Fruit fly (Drosophila melanogaster) whole organism, embryonic: ENCODE measurements around the gene CG15914.

Source experiments
- Ada2b ChIP-seq: fragments of 200-800 bp; sonication (Bioruptor generic); IDR thresholded peaks from 2 replicates; pipeline ENCODE4 v1.3.6; 2022; ENCODE audit warnings: missing biosample characterization, missing genetic modification characterization
- Bdp1 ChIP-seq: fragments of 200-800 bp; sonication (Bioruptor generic); optimal IDR thresholded peaks from 3 replicates; lab custom pipeline; 2016; ENCODE audit warnings: missing biosample characterization, missing genetic modification characterization
- Bgb ChIP-seq: fragments of 200-800 bp; sonication (Bioruptor generic); IDR thresholded peaks from 2 replicates; pipeline ENCODE4 v1.3.6; 2022; ENCODE audit warnings: missing biosample characterization, missing genetic modification characterization; ENCODE audit not compliant: partially characterized antibody
- CG10267 ChIP-seq: fragments of 200-800 bp; sonication (Bioruptor generic); optimal IDR thresholded peaks from 2 replicates; lab custom pipeline; 2018; ENCODE audit warnings: missing biosample characterization, mild to moderate bottlenecking, missing genetic modification characterization, moderate library complexity
- CG10654 ChIP-seq: fragments of 200-800 bp; sonication (Bioruptor generic); optimal IDR thresholded peaks from 2 replicates; lab custom pipeline; 2016; ENCODE audit warnings: missing biosample characterization, missing genetic modification characterization
- CG10959 ChIP-seq: fragments of 200-800 bp; sonication (Bioruptor generic); IDR thresholded peaks from 2 replicates; pipeline ENCODE4 v1.3.6; 2022; ENCODE audit warnings: missing biosample characterization, missing genetic modification characterization
- CG13123 ChIP-seq: fragments of 200-800 bp; sonication (Bioruptor generic); optimal IDR thresholded peaks from 2 replicates; lab custom pipeline; 2016; ENCODE audit warnings: missing biosample characterization, missing genetic modification characterization
- CG14965 ChIP-seq: fragments of 200-800 bp; sonication (Bioruptor generic); optimal IDR thresholded peaks from 2 replicates; lab custom pipeline; 2016; ENCODE audit warnings: missing biosample characterization, missing genetic modification characterization, borderline replicate concordance
- CG15479 ChIP-seq: fragments of 200-800 bp; sonication (Bioruptor generic); optimal IDR thresholded peaks from 3 replicates; lab custom pipeline; 2019; ENCODE audit warnings: missing biosample characterization, mild to moderate bottlenecking, missing genetic modification characterization, moderate library complexity
- CG15696 ChIP-seq: fragments of 200-800 bp; sonication (Bioruptor generic); optimal IDR thresholded peaks from 2 replicates; lab custom pipeline; 2019; ENCODE audit warnings: missing biosample characterization, mild to moderate bottlenecking, missing genetic modification characterization, moderate library complexity
- CG1602 ChIP-seq: fragments of 200-800 bp; sonication (Bioruptor generic); optimal IDR thresholded peaks from 3 replicates; lab custom pipeline; 2016; ENCODE audit warnings: missing biosample characterization, missing genetic modification characterization
- CG17829 ChIP-seq: fragments of 200-800 bp; optimal IDR thresholded peaks from 2 replicates; lab custom pipeline; 2019; ENCODE audit warnings: missing biosample characterization, mild to moderate bottlenecking, missing genetic modification characterization, moderate library complexity
- CG2129 ChIP-seq: fragments of 200-800 bp; sonication (Bioruptor generic); IDR thresholded peaks from 2 replicates; pipeline ENCODE4 v1.3.6; 2022; ENCODE audit warnings: missing biosample characterization, missing genetic modification characterization; ENCODE audit not compliant: partially characterized antibody
- CG32767 ChIP-seq: fragments of 200-800 bp; sonication (Bioruptor generic); IDR thresholded peaks from 2 replicates; pipeline ENCODE4 v1.3.6; 2022; ENCODE audit warnings: missing biosample characterization, missing genetic modification characterization
- CG3726 ChIP-seq: fragments of 200-800 bp; sonication (Bioruptor generic); IDR thresholded peaks from 3 replicates; pipeline ENCODE4, ENCODE4 v1.3.6; 2022; ENCODE audit warnings: missing biosample characterization, missing genetic modification characterization
- CG3847 ChIP-seq: fragments of 200-800 bp; sonication (Bioruptor generic); IDR thresholded peaks from 2 replicates; pipeline ENCODE4 v1.3.6; 2022; ENCODE audit warnings: missing biosample characterization, missing genetic modification characterization
- CG3995 ChIP-seq: fragments of 200-800 bp; sonication (Bioruptor generic); optimal IDR thresholded peaks from 3 replicates; lab custom pipeline; 2016; ENCODE audit warnings: missing biosample characterization, missing genetic modification characterization
- CG4328 ChIP-seq: fragments of 200-800 bp; sonication (Bioruptor generic); optimal IDR thresholded peaks from 3 replicates; lab custom pipeline; 2017; ENCODE audit warnings: missing biosample characterization, missing genetic modification reagents, missing genetic modification characterization
- CG6813 ChIP-seq: fragments of 200-800 bp; sonication (Bioruptor generic); optimal IDR thresholded peaks from 2 replicates; lab custom pipeline; 2017; ENCODE audit warnings: missing biosample characterization, missing genetic modification characterization, mild to moderate bottlenecking, moderate library complexity, missing genetic modification reagents
- CG7271 ChIP-seq: fragments of 200-800 bp; sonication (Bioruptor generic); optimal IDR thresholded peaks from 2 replicates; lab custom pipeline; 2018; ENCODE audit warnings: missing biosample characterization, mild to moderate bottlenecking, missing genetic modification characterization, moderate library complexity
- CG7786 ChIP-seq: fragments of 200-800 bp; sonication (Bioruptor generic); optimal IDR thresholded peaks from 2 replicates; lab custom pipeline; 2016; ENCODE audit warnings: missing biosample characterization, missing genetic modification characterization
- CG7839 ChIP-seq: fragments of 200-800 bp; sonication (Bioruptor generic); optimal IDR thresholded peaks from 3 replicates; lab custom pipeline; 2018; ENCODE audit warnings: missing biosample characterization, mild to moderate bottlenecking, missing genetic modification characterization, moderate library complexity
- CG8924 ChIP-seq: fragments of 200-800 bp; optimal IDR thresholded peaks from 3 replicates; lab custom pipeline; 2019; ENCODE audit warnings: missing biosample characterization, mild to moderate bottlenecking, missing genetic modification characterization, moderate library complexity
- CG9215 ChIP-seq: fragments of 200-800 bp; sonication (Bioruptor generic); IDR thresholded peaks from 2 replicates; pipeline ENCODE4 v1.3.6; 2022; ENCODE audit warnings: missing biosample characterization, missing genetic modification characterization
- CkIIα-i1 ChIP-seq: fragments of 200-800 bp; sonication (Bioruptor generic); IDR thresholded peaks from 2 replicates; pipeline ENCODE4 v1.3.6; 2022; ENCODE audit warnings: missing biosample characterization, missing genetic modification characterization
- Deaf1 ChIP-seq: fragments of 200-800 bp; optimal IDR thresholded peaks from 3 replicates; lab custom pipeline; 2019; ENCODE audit warnings: missing biosample characterization, mild to moderate bottlenecking, missing genetic modification characterization, moderate library complexity
- HLH54F ChIP-seq: fragments of 200-800 bp; sonication (Bioruptor generic); optimal IDR thresholded peaks from 3 replicates; lab custom pipeline; 2016; ENCODE audit warnings: missing biosample characterization, missing genetic modification characterization
- Hand ChIP-seq: fragments of 200-800 bp; sonication (Bioruptor generic); optimal IDR thresholded peaks from 2 replicates; lab custom pipeline; 2017; ENCODE audit warnings: mild to moderate bottlenecking, missing biosample characterization, missing genetic modification reagents, missing genetic modification characterization
- Lim3 ChIP-seq: fragments of 200-800 bp; sonication (Bioruptor generic); IDR thresholded peaks from 2 replicates; pipeline ENCODE4 v1.3.6; 2022; ENCODE audit warnings: missing biosample characterization, missing genetic modification characterization
- MBD-R2 ChIP-seq: fragments of 200-800 bp; sonication (Bioruptor generic); IDR thresholded peaks from 2 replicates; pipeline ENCODE4 v1.3.6; 2022; ENCODE audit warnings: missing biosample characterization, missing genetic modification characterization
- Mrtf ChIP-seq: fragments of 200-800 bp; sonication (Bioruptor generic); IDR thresholded peaks from 3 replicates; pipeline ENCODE4 v1.3.6; 2022; ENCODE audit warnings: missing biosample characterization, missing genetic modification characterization
- Neu2 ChIP-seq: fragments of 200-800 bp; sonication (Bioruptor generic); optimal IDR thresholded peaks from 3 replicates; lab custom pipeline; 2016; ENCODE audit warnings: missing biosample characterization, missing genetic modification characterization, borderline replicate concordance
- Nf-YA ChIP-seq: fragments of 200-800 bp; sonication (Bioruptor generic); IDR thresholded peaks from 2 replicates; pipeline ENCODE4 v1.3.6; 2022; ENCODE audit warnings: missing biosample characterization, missing genetic modification characterization
- Poxn ChIP-seq: fragments of 200-800 bp; sonication (Bioruptor generic); IDR thresholded peaks from 2 replicates; pipeline ENCODE4 v1.3.6; 2022; ENCODE audit warnings: missing biosample characterization, missing genetic modification characterization
- Scr ChIP-seq: fragments of 200-800 bp; sonication (Bioruptor generic); IDR thresholded peaks from 2 replicates; pipeline ENCODE4 v1.3.6; 2022; ENCODE audit warnings: missing biosample characterization, missing genetic modification characterization; ENCODE audit not compliant: partially characterized antibody
- Side ChIP-seq: fragments of 200-800 bp; sonication (Bioruptor generic); optimal IDR thresholded peaks from 2 replicates; lab custom pipeline; 2016; ENCODE audit warnings: missing biosample characterization, missing genetic modification characterization
- Sox100B ChIP-seq: fragments of 200-800 bp; sonication (Bioruptor generic); optimal IDR thresholded peaks from 3 replicates; lab custom pipeline; 2018; ENCODE audit warnings: missing biosample characterization, mild to moderate bottlenecking, missing genetic modification characterization
- Stat92E ChIP-seq, 3 experiments: fragments of >200 bp in 2 of 3; fragments of 200-800 bp in 1 of 3; sonication (Bioruptor generic) in 1 of 3; optimal IDR thresholded peaks; 2 replicates each; lab custom pipeline; 2017 to 2019; ENCODE audit warnings: missing biosample characterization in 3 of 3, missing genetic modification characterization in 3 of 3, mild to moderate bottlenecking in 1 of 3, moderate library complexity in 1 of 3
- Usf ChIP-seq: fragments of 200-800 bp; sonication (Bioruptor generic); optimal IDR thresholded peaks from 2 replicates; lab custom pipeline; 2017; ENCODE audit warnings: missing genotype, missing biosample characterization, missing genetic modification characterization
- emc ChIP-seq: fragments of 200-800 bp; sonication (Bioruptor generic); optimal IDR thresholded peaks from 2 replicates; lab custom pipeline; 2016; ENCODE audit warnings: missing biosample characterization, missing genetic modification characterization
- esg ChIP-seq: fragments of 200-800 bp; sonication (Bioruptor generic); conservative IDR thresholded peaks from 2 replicates; pipeline ENCODE4 v1.3.6; 2022; ENCODE audit warnings: missing biosample characterization, missing genetic modification characterization
- fru ChIP-seq: fragments of >200 bp; optimal IDR thresholded peaks from 2 replicates; lab custom pipeline; 2017
- grn ChIP-seq: fragments of 200-800 bp; sonication (Bioruptor generic); optimal IDR thresholded peaks from 3 replicates; lab custom pipeline; 2017; ENCODE audit warnings: missing biosample characterization, missing genetic modification characterization
- hb ChIP-seq: fragments of 200-800 bp; sonication (Bioruptor generic); IDR thresholded peaks from 3 replicates; pipeline ENCODE4 v1.3.6; 2022; ENCODE audit warnings: missing biosample characterization, missing genetic modification characterization; ENCODE audit not compliant: partially characterized antibody
- lilli ChIP-seq: fragments of 200-800 bp; sonication (Bioruptor generic); optimal IDR thresholded peaks from 3 replicates; lab custom pipeline; 2016; ENCODE audit warnings: missing biosample characterization, missing genetic modification characterization
- odd ChIP-seq: fragments of 200-800 bp; sonication (Bioruptor generic); optimal IDR thresholded peaks from 2 replicates; lab custom pipeline; 2017; ENCODE audit warnings: missing biosample characterization, mild to moderate bottlenecking, missing genetic modification characterization
- slp2 ChIP-seq: fragments of 200-800 bp; sonication (Bioruptor generic); optimal IDR thresholded peaks from 2 replicates; lab custom pipeline; 2016; ENCODE audit warnings: missing biosample characterization, missing genetic modification characterization
- tio ChIP-seq: fragments of 200-800 bp; sonication (Bioruptor generic); optimal IDR thresholded peaks from 2 replicates; lab custom pipeline; 2017; ENCODE audit warnings: missing biosample characterization, missing genetic modification characterization, inconsistent platforms
- trh ChIP-seq: fragments of 200-800 bp; sonication (Bioruptor generic); optimal IDR thresholded peaks from 2 replicates; lab custom pipeline; 2016; ENCODE audit warnings: missing biosample characterization, missing genetic modification characterization
- wor ChIP-seq: fragments of 200-800 bp; sonication (Bioruptor generic); IDR thresholded peaks from 2 replicates; pipeline ENCODE4 v1.3.6; 2022; ENCODE audit warnings: missing biosample characterization, missing genetic modification characterization

The CG15914 gene

dm6 chrX:15891606-15892345 lies 38.6 kb downstream of the CG15914 start, which contains the start of gene shi (continued):
- TF ChIP-seq trh (GFP tag; lab: Kevin White, UChicago) (no peak), slp2 (GFP tag; lab: Kevin White, UChicago) (no peak), CG32767 (GFP tag; lab: Robert Waterston, UW) (no peak), CG7271 (tag; lab: Kevin White, UChicago) (no peak), CG8924 (peak; percentile 56), Lim3 (no peak), Usf (no peak), esg (GFP tag; lab: Robert Waterston, UW) (no peak), Stat92E (GFP tag; optimal IDR thresholded peaks at IDR 0.05; lab: Kevin White, UChicago) (no peak), CkIIα-i1 (GFP tag; lab: Robert Waterston, UW) (no peak), lilli (no peak), wor (GFP tag; lab: Robert Waterston, UW) (no peak), Scr (GFP tag; lab: Robert Waterston, UW) (peak; percentile 96), CG17829 (peak; percentile 37), emc (GFP tag; lab: Kevin White, UChicago) (no peak), CG3726 (GFP tag; lab: Robert Waterston, UW) (no peak), CG13123 (GFP tag; lab: Kevin White, UChicago) (no peak), Deaf1 (no peak), Mrtf (no peak), CG4328 (GFP tag; lab: Kevin White, UChicago) (no peak), Hand (GFP tag; lab: Kevin White, UChicago) (no peak), CG7786 (GFP tag; lab: Kevin White, UChicago) (peak; percentile 14), hb (GFP tag; lab: Robert Waterston, UW) (peak; percentile 99), CG15696 (tag; lab: Kevin White, UChicago) (no peak), CG9215 (GFP tag; lab: Robert Waterston, UW) (no peak), fru (lab: Kevin White, UChicago) (no peak), Bgb (peak; percentile 99), odd (GFP tag; lab: Kevin White, UChicago) (no peak), CG10654 (GFP tag; lab: Kevin White, UChicago) (no peak), CG3995 (GFP tag; lab: Kevin White, UChicago) (peak; percentile 9), Side (no peak), Sox100B (GFP tag; lab: Kevin White, UChicago) (no peak), CG2129 (GFP tag; lab: Robert Waterston, UW) (peak; percentile 83), CG15479 (GFP tag; lab: Kevin White, UChicago) (no peak), tio (GFP tag; lab: Kevin White, UChicago) (no peak), CG10267 (tag; lab: Kevin White, UChicago) (peak; percentile 70), Ada2b (GFP tag; lab: Robert Waterston, UW) (no peak), MBD-R2 (GFP tag; lab: Robert Waterston, UW) (peak; percentile 47), Poxn (no peak), CG1602 (GFP tag; lab: Kevin White, UChicago) (no peak), CG7839 (tag; lab: Kevin White, UChicago) (no peak), CG3847 (GFP tag; lab: Robert Waterston, UW) (no peak), Neu2 (GFP tag; lab: Kevin White, UChicago) (no peak), Nf-YA (GFP tag; lab: Robert Waterston, UW) (0 out of 2 replicates have a peak, but pooled peaks have one; percentile 18), CG14965 (no peak), CG6813 (no peak), grn (GFP tag; lab: Kevin White, UChicago) (peak; percentile 52), Bdp1 (no peak), CG10959 (no peak), HLH54F (GFP tag; lab: Kevin White, UChicago) (no peak)
